Worm (Caenorhabditis elegans) whole organism, L4 larva: ENCODE data around the gene daf-28.

ENCODE experiments used
- R02D3.7 ChIP-seq: fragments of 150-350 bp; sonication (generic microtip); optimal IDR thresholded peaks from 3 replicates; lab custom pipeline; 2014; ENCODE audit warnings: missing biosample characterization, missing genetic modification characterization
- T26A8.4 ChIP-seq: fragments of 200-800 bp; sonication (Bioruptor generic); IDR thresholded peaks from 2 replicates; pipeline ENCODE4 v1.3.6; 2022; ENCODE audit warnings: missing genetic modification characterization, missing compliant biosample characterization
- ceh-28 ChIP-seq: fragments of 150-350 bp; optimal IDR thresholded peaks from 2 replicates; lab custom pipeline; 2014; ENCODE audit warnings: missing biosample characterization, missing genetic modification reagents, missing genetic modification characterization
- ceh-62 ChIP-seq: sonication (generic microtip); optimal IDR thresholded peaks from 2 replicates; lab custom pipeline; 2017; ENCODE audit warnings: missing biosample characterization, missing genetic modification characterization
- cey-2 ChIP-seq: sonication (generic microtip); optimal IDR thresholded peaks from 3 replicates; lab custom pipeline; 2017; ENCODE audit warnings: missing genetic modification characterization, mild to moderate bottlenecking, missing compliant biosample characterization, antibody characterized with exemption, borderline replicate concordance; ENCODE audit not compliant: insufficient read depth
- daf-8 ChIP-seq: fragments of 200-800 bp; sonication (Bioruptor generic); IDR thresholded peaks from 2 replicates; pipeline ENCODE4 v1.3.6; 2022; ENCODE audit warnings: missing genetic modification characterization, missing compliant biosample characterization
- egl-27 ChIP-seq: sonication (generic microtip); optimal IDR thresholded peaks from 3 replicates; lab custom pipeline; 2017; ENCODE audit warnings: missing biosample characterization, missing genetic modification reagents, missing genetic modification characterization
- hlh-30 ChIP-seq: sonication (generic microtip); optimal IDR thresholded peaks from 2 replicates; lab custom pipeline; 2017; ENCODE audit warnings: antibody characterized with exemption, mild to moderate bottlenecking, missing genetic modification characterization, missing compliant biosample characterization; ENCODE audit not compliant: insufficient read depth
- nhr-77 ChIP-seq: fragments of 150-350 bp; optimal IDR thresholded peaks from 2 replicates; lab custom pipeline; 2014; ENCODE audit warnings: missing biosample characterization, missing genetic modification characterization
- pha-4 ChIP-seq, 2 experiments: fragments of 150-350 bp in 1 of 2; fragments of 200-800 bp in 1 of 2; sonication (Bioruptor generic) in 1 of 2; IDR thresholded peaks in 1 of 2; optimal IDR thresholded peaks in 1 of 2; 2 replicates each; pipeline versions ENCODE4 v1.3.6 to Lab custom; 2014 to 2022; ENCODE audit warnings: missing genetic modification characterization in 2 of 2, missing genetic modification reagents in 2 of 2, missing biosample characterization in 1 of 2, missing compliant biosample characterization in 1 of 2
- snpc-4 ChIP-seq: fragments of 150-350 bp; optimal IDR thresholded peaks from 2 replicates; lab custom pipeline; 2014; ENCODE audit warnings: missing biosample characterization, missing genetic modification characterization
- spr-3 ChIP-seq: fragments of 200-800 bp; sonication (Bioruptor generic); optimal IDR thresholded peaks from 2 replicates; lab custom pipeline; 2018; ENCODE audit warnings: mild to moderate bottlenecking, missing genetic modification characterization, missing compliant biosample characterization
- zip-2 ChIP-seq: fragments of 150-350 bp; optimal IDR thresholded peaks from 2 replicates; lab custom pipeline; 2014; ENCODE audit warnings: missing biosample characterization, missing genetic modification characterization

DNA sequence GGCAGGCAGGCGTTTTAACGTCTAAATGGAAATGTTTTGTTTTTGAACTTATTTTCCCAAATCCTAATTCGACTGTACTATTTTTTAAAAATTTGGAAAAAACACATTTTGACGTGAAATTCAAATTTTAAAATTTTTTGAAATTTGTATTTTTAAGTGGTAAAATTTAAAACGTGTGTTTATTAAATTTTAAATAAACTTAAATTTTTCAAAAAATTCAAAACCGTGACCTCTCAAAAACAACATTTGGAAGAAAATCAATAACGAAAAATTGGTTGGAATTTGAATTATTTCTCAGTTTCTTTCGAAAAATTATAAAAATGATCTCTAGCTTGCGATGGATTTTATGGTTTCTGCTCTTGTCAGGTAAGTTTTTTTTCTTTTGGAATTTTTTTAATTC is 42.4 kb downstream of the daf-28 start, which contains the start of gene Y116F11B.8:
- no peak for TF ChIP-seq hlh-30 (tag; lab: Kevin White, UChicago)
- no peak for TF ChIP-seq T26A8.4
- TF ChIP-seq ceh-28: no peak
- no peak for TF ChIP-seq daf-8
- no peak for TF ChIP-seq R02D3.7 (tag; lab: Kevin White, UChicago)
- no peak for TF ChIP-seq zip-2 (tag; lab: Kevin White, UChicago)
- TF ChIP-seq cey-2 (tag; lab: Kevin White, UChicago): no peak
- no peak for TF ChIP-seq pha-4 (GFP tag; IDR thresholded peaks at IDR 0.05; lab: Robert Waterston, UW)
- TF ChIP-seq pha-4 (tag; optimal IDR thresholded peaks at IDR 0.05; lab: Kevin White, UChicago): no peak
- TF ChIP-seq snpc-4 (tag; lab: Kevin White, UChicago): no peak
- no peak for TF ChIP-seq egl-27 (tag; lab: Kevin White, UChicago)
- no peak for TF ChIP-seq ceh-62 (tag; lab: Kevin White, UChicago)
- TF ChIP-seq spr-3 (GFP tag; lab: Kevin White, UChicago): no peak
- no peak for TF ChIP-seq nhr-77 (tag; lab: Kevin White, UChicago)
